Worm (Caenorhabditis elegans) whole organism, early embryonic: Measurements from ENCODE around the gene K07E3.1.
A peak's percentile ranks its signal among the peaks of the same experiment; 100 is the strongest.

Source experiments
- B0310.2 ChIP-seq: sonication (generic microtip); optimal IDR thresholded peaks from 2 replicates; lab custom pipeline; 2016; ENCODE audit warnings: mild to moderate bottlenecking, missing genetic modification characterization, missing compliant biosample characterization
- aly-1 ChIP-seq: sonication (generic microtip); optimal IDR thresholded peaks from 2 replicates; lab custom pipeline; 2016; ENCODE audit warnings: missing genetic modification characterization, missing compliant biosample characterization
- ama-1 ChIP-seq: fragments of 150-350 bp; optimal IDR thresholded peaks from 2 replicates; lab custom pipeline; 2014
- ceh-13 ChIP-seq: fragments of 200-800 bp; sonication (Bioruptor generic); optimal IDR thresholded peaks from 2 replicates; lab custom pipeline; 2018; ENCODE audit warnings: mild to moderate bottlenecking, missing genetic modification characterization, missing compliant biosample characterization
- ceh-36 ChIP-seq: sonication (generic microtip); optimal IDR thresholded peaks from 2 replicates; lab custom pipeline; 2016; ENCODE audit warnings: missing genetic modification characterization, inconsistent platforms, missing compliant biosample characterization
- ets-7 ChIP-seq: sonication (generic microtip); optimal IDR thresholded peaks from 2 replicates; lab custom pipeline; 2016; ENCODE audit warnings: missing genotype, missing genetic modification characterization, missing compliant biosample characterization
- flt-1 ChIP-seq: fragments of 200-800 bp; sonication (Bioruptor generic); IDR thresholded peaks from 2 replicates; pipeline ENCODE4 v1.3.6; 2022; ENCODE audit warnings: missing genetic modification characterization, missing compliant biosample characterization
- hmbx-1 ChIP-seq: sonication (generic microtip); optimal IDR thresholded peaks from 2 replicates; lab custom pipeline; 2016; ENCODE audit warnings: mild to moderate bottlenecking, missing genetic modification characterization, missing compliant biosample characterization
- hnd-1 ChIP-seq: sonication (generic microtip); optimal IDR thresholded peaks from 2 replicates; lab custom pipeline; 2016; ENCODE audit warnings: missing genetic modification characterization, missing compliant biosample characterization
- pes-1 ChIP-seq: fragments of 200-800 bp; sonication (Bioruptor generic); IDR thresholded peaks from 2 replicates; pipeline ENCODE4 v1.3.6; 2022; ENCODE audit warnings: missing genetic modification reagents, missing genetic modification characterization, missing compliant biosample characterization
- sea-1 ChIP-seq: fragments of 200-800 bp; sonication (Bioruptor generic); conservative IDR thresholded peaks from 2 replicates; pipeline ENCODE4 v1.3.6; 2022; ENCODE audit warnings: missing genetic modification characterization, missing compliant biosample characterization
- tbx-11 ChIP-seq: fragments of 200-800 bp; sonication (Bioruptor generic); IDR thresholded peaks from 2 replicates; pipeline ENCODE4 v1.3.6; 2022; ENCODE audit warnings: missing genetic modification characterization, missing compliant biosample characterization
- tbx-37 ChIP-seq: fragments of 200-800 bp; sonication (Bioruptor generic); conservative IDR thresholded peaks from 2 replicates; pipeline ENCODE4 v1.3.6; 2022; ENCODE audit warnings: missing genetic modification reagents, missing genetic modification characterization, missing compliant biosample characterization
- tra-4 ChIP-seq: sonication (generic microtip); optimal IDR thresholded peaks from 2 replicates; lab custom pipeline; 2017; ENCODE audit warnings: missing genetic modification characterization, missing compliant biosample characterization

DNA sequence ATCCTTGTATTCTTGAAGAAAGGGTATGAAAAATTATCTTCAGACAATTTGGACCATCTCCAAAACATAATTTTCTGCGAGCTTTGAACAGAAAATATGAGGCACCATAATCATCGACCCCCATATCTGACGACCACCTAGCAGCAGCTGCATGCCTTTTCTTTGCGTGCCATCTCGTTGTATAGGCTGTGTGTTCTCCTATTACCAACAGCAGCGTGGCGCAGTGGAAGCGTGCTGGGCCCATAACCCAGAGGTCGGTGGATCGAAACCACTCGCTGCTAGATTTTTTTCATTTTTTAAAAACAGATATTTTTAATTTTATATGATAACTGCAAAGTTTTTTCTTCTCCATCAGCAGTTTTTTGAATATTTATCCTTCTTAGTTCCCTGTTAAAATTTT lies 45.7 kb downstream of the K07E3.1 start:
- TF ChIP-seq ama-1 (no peak), aly-1 (tag; lab: Kevin White, UChicago) (no peak), tra-4 (peak; percentile 68), tbx-37 (GFP tag; lab: Robert Waterston, UW) (peak; percentile 94), ets-7 (tag; lab: Kevin White, UChicago) (peak; percentile 46), ceh-13 (peak; percentile 83), flt-1 (GFP tag; lab: Robert Waterston, UW) (peak; percentile 96), tbx-11 (GFP tag; lab: Robert Waterston, UW) (peak; percentile 91), pes-1 (GFP tag; lab: Robert Waterston, UW) (peak; percentile 98), B0310.2 (tag; lab: Kevin White, UChicago) (peak; percentile 87), hmbx-1 (tag; lab: Kevin White, UChicago) (peak; percentile 71), hnd-1 (tag; lab: Kevin White, UChicago) (peak; percentile 46), sea-1 (GFP tag; lab: Robert Waterston, UW) (peak; percentile 99), ceh-36 (tag; lab: Kevin White, UChicago) (peak; percentile 93)
